Worm (Caenorhabditis elegans) whole organism, L3 larva: ENCODE data around the gene fbxb-11.

Experiments
- elt-2 ChIP-seq: sonication (generic microtip); optimal IDR thresholded peaks from 2 replicates; lab custom pipeline; 2016; ENCODE audit warnings: missing genetic modification reagents, mild to moderate bottlenecking, missing genetic modification characterization, missing compliant biosample characterization
- mdl-1 ChIP-seq: fragments of 150-350 bp; optimal IDR thresholded peaks from 2 replicates; lab custom pipeline; 2014; ENCODE audit warnings: missing biosample characterization, missing genetic modification characterization
- nhr-12 ChIP-seq: fragments of 150-350 bp; optimal IDR thresholded peaks from 2 replicates; lab custom pipeline; 2014; ENCODE audit warnings: missing biosample characterization, missing genetic modification characterization
- nhr-67 ChIP-seq: fragments of 150-350 bp; optimal IDR thresholded peaks from 2 replicates; lab custom pipeline; 2014; ENCODE audit warnings: missing biosample characterization, missing genetic modification characterization
- nhr-76 ChIP-seq: fragments of 150-350 bp; sonication (generic microtip); optimal IDR thresholded peaks from 5 replicates; lab custom pipeline; 2014; ENCODE audit warnings: missing biosample characterization, missing genetic modification characterization
- pha-4 ChIP-seq: fragments of 150-350 bp; optimal IDR thresholded peaks from 2 replicates; lab custom pipeline; 2014; ENCODE audit warnings: missing biosample characterization, missing genetic modification reagents, missing genetic modification characterization
- skn-1 ChIP-seq: fragments of 150-350 bp; optimal IDR thresholded peaks from 2 replicates; lab custom pipeline; 2014; ENCODE audit warnings: missing biosample characterization, missing genetic modification characterization
- snpc-4 ChIP-seq: fragments of 150-350 bp; optimal IDR thresholded peaks from 2 replicates; lab custom pipeline; 2014; ENCODE audit warnings: missing biosample characterization, missing genetic modification characterization

ce11 chrII:1738844-1739243 is 14.4 kb downstream of the fbxb-11 start, which contains the start of the genes irld-9 and irld-33:
- TF ChIP-seq snpc-4 (tag; lab: Kevin White, UChicago) (no peak), pha-4 (no peak), elt-2 (no peak), skn-1 (tag; lab: Kevin White, UChicago) (no peak), nhr-67 (tag; lab: Kevin White, UChicago) (no peak), mdl-1 (tag; lab: Kevin White, UChicago) (no peak), nhr-12 (no peak), nhr-76 (tag; lab: Kevin White, UChicago) (no peak)
